Fruit fly (Drosophila melanogaster): ENCODE results near the gene RpS27.

The RpS27 gene

dm6 chr3R:25292864-25293284, 45.6 kb upstream of the RpS27 start, which contains the start of gene CG31098 (continued):
- TF ChIP-seq CG13123 (GFP tag; optimal IDR thresholded peaks at IDR 0.05) (no peak), CG8388 (GFP tag; optimal IDR thresholded peaks at IDR 0.05) (no peak), CG42726 (GFP tag; IDR thresholded peaks at IDR 0.05; ENCODE audit: partially characterized antibody) (no peak), CG3407 (GFP tag; optimal IDR thresholded peaks at IDR 0.05) (no peak), sd (tag; optimal IDR thresholded peaks at IDR 0.05) (peak; percentile 95), Taf1 (GFP tag; IDR thresholded peaks at IDR 0.05) (no peak), tup (GFP tag; optimal IDR thresholded peaks at IDR 0.05) (no peak), fd96Cb (tag; optimal IDR thresholded peaks at IDR 0.05) (no peak), trh (GFP tag; optimal IDR thresholded peaks at IDR 0.05) (no peak), CG5180 (GFP tag; optimal IDR thresholded peaks at IDR 0.05) (no peak), Rfx (GFP tag; IDR thresholded peaks at IDR 0.05) (peak; percentile 7; the same call in 1 of the 2 replicates), Deaf1 (tag; optimal IDR thresholded peaks at IDR 0.05) (no peak), CG30431 (GFP tag; optimal IDR thresholded peaks at IDR 0.05) (no peak), lbe (GFP tag; optimal IDR thresholded peaks at IDR 0.05) (no peak), Usf (GFP tag; optimal IDR thresholded peaks at IDR 0.05) (no peak), CG18764 (GFP tag; optimal IDR thresholded peaks at IDR 0.05) (no peak), lola (GFP tag; optimal IDR thresholded peaks at IDR 0.05) (no peak), CG6854 (GFP tag; optimal IDR thresholded peaks at IDR 0.05) (peak; percentile 41), CG2129 (GFP tag; IDR thresholded peaks at IDR 0.05; ENCODE audit: partially characterized antibody) (no peak), Antp (GFP tag; optimal IDR thresholded peaks at IDR 0.05) (no peak), ssp (GFP tag; IDR thresholded peaks at IDR 0.05) (no peak), CG7372 (GFP tag; IDR thresholded peaks at IDR 0.05) (no peak), pho (GFP tag; optimal IDR thresholded peaks at IDR 0.05) (no peak), TFAM (GFP tag; optimal IDR thresholded peaks at IDR 0.05) (no peak), Dbx (GFP tag; IDR thresholded peaks at IDR 0.05) (no peak), bowl (GFP tag; IDR thresholded peaks at IDR 0.05) (no peak), bab2 (GFP tag; optimal IDR thresholded peaks at IDR 0.05) (no peak), row (GFP tag; IDR thresholded peaks at IDR 0.05) (no peak), CG1233 (GFP tag; optimal IDR thresholded peaks at IDR 0.05) (no peak), bcd (GFP tag; optimal IDR thresholded peaks at IDR 0.05) (no peak), Side (GFP tag; optimal IDR thresholded peaks at IDR 0.05) (no peak), ato (GFP tag; IDR thresholded peaks at IDR 0.05; ENCODE audit: partially characterized antibody) (no peak), CG12219 (GFP tag; optimal IDR thresholded peaks at IDR 0.05) (peak; percentile 2), CG12155 (GFP tag; optimal IDR thresholded peaks at IDR 0.05) (no peak), nom (GFP tag; optimal IDR thresholded peaks at IDR 0.05) (no peak), Sry-β (GFP tag; optimal IDR thresholded peaks at IDR 0.05) (no peak), fd102C (GFP tag; optimal IDR thresholded peaks at IDR 0.05) (no peak), CG34422 (GFP tag; IDR thresholded peaks at IDR 0.05) (no peak; the same call in 2 of the 3 replicates), peb (GFP tag; IDR thresholded peaks at IDR 0.05) (no peak), caup (GFP tag; optimal IDR thresholded peaks at IDR 0.05; ENCODE audit: severe bottlenecking) (peak; percentile 39), tap (tag; optimal IDR thresholded peaks at IDR 0.05) (peak; percentile 22), Fer1 (GFP tag; optimal IDR thresholded peaks at IDR 0.05) (peak; percentile 72), CG7271 (tag; optimal IDR thresholded peaks at IDR 0.05) (no peak), stc (GFP tag; IDR thresholded peaks at IDR 0.05) (no peak), CG1792 (GFP tag; optimal IDR thresholded peaks at IDR 0.05) (no peak), ara (GFP tag; IDR thresholded peaks at IDR 0.05) (no peak), seq (GFP tag; IDR thresholded peaks at IDR 0.05) (no peak), slp2 (GFP tag; optimal IDR thresholded peaks at IDR 0.05) (no peak), Doc2 (GFP tag; IDR thresholded peaks at IDR 0.05) (no peak), CG7786 (GFP tag; optimal IDR thresholded peaks at IDR 0.05) (no peak), onecut (GFP tag; IDR thresholded peaks at IDR 0.05) (no peak), CG15269 (tag; optimal IDR thresholded peaks at IDR 0.05) (peak; percentile 50)

Data from whole organism, embryonic.